Fruit fly (Drosophila melanogaster) whole organism, embryonic: ENCODE data around the gene P58IPK.

ENCODE experiments used
- Aef1 ChIP-seq: fragments of 200-800 bp; sonication (Bioruptor generic); IDR thresholded peaks from 3 replicates; pipeline ENCODE4 v1.3.6; 2022; ENCODE audit warnings: missing biosample characterization, missing genetic modification characterization
- Antp ChIP-seq: fragments of 200-800 bp; sonication (Bioruptor generic); optimal IDR thresholded peaks from 3 replicates; lab custom pipeline; 2016; ENCODE audit warnings: missing biosample characterization, missing genetic modification characterization
- Atf-2 ChIP-seq: fragments of 200-800 bp; sonication (Bioruptor generic); optimal IDR thresholded peaks from 2 replicates; lab custom pipeline; 2016; ENCODE audit warnings: missing biosample characterization, missing genetic modification characterization
- B-H1 ChIP-seq: fragments of 200-800 bp; sonication (Bioruptor generic); IDR thresholded peaks from 3 replicates; pipeline ENCODE4 v1.3.6; 2022; ENCODE audit warnings: missing biosample characterization, missing genetic modification characterization
- CG1024 ChIP-seq: fragments of 200-800 bp; sonication (Bioruptor generic); IDR thresholded peaks from 2 replicates; pipeline ENCODE4 v1.3.6; 2022; ENCODE audit warnings: missing biosample characterization, missing genetic modification characterization
- CG10274 ChIP-seq: fragments of 200-800 bp; sonication (Bioruptor generic); optimal IDR thresholded peaks from 3 replicates; lab custom pipeline; 2017; ENCODE audit warnings: missing biosample characterization, mild to moderate bottlenecking, missing genetic modification characterization
- CG11504 ChIP-seq: fragments of 200-800 bp; sonication (Bioruptor generic); optimal IDR thresholded peaks from 3 replicates; lab custom pipeline; 2019; ENCODE audit warnings: missing biosample characterization, mild to moderate bottlenecking, missing genetic modification characterization, moderate library complexity
- CG13775 ChIP-seq: fragments of 200-800 bp; sonication (Bioruptor generic); optimal IDR thresholded peaks from 3 replicates; lab custom pipeline; 2017; ENCODE audit warnings: missing biosample characterization, mild to moderate bottlenecking, missing genetic modification characterization
- CG14014 ChIP-seq: fragments of 200-800 bp; sonication (Bioruptor generic); IDR thresholded peaks from 2 replicates; pipeline ENCODE4 v1.3.6; 2022; ENCODE audit warnings: missing biosample characterization, missing genetic modification characterization
- CG14441 ChIP-seq: fragments of 200-800 bp; sonication (Bioruptor generic); IDR thresholded peaks from 2 replicates; pipeline ENCODE4 v1.3.6; 2022; ENCODE audit warnings: missing biosample characterization, missing genetic modification characterization
- CG14667 ChIP-seq: fragments of 200-800 bp; sonication (Bioruptor generic); IDR thresholded peaks from 2 replicates; pipeline ENCODE4 v1.3.6; 2022; ENCODE audit warnings: missing biosample characterization, missing genetic modification characterization
- CG14710 ChIP-seq: fragments of 200-800 bp; sonication (Bioruptor generic); optimal IDR thresholded peaks from 3 replicates; lab custom pipeline; 2019; ENCODE audit warnings: missing biosample characterization, mild to moderate bottlenecking, missing genetic modification characterization, moderate library complexity
- CG15269 ChIP-seq: fragments of 200-800 bp; sonication (Bioruptor generic); optimal IDR thresholded peaks from 2 replicates; lab custom pipeline; 2018; ENCODE audit warnings: missing biosample characterization, mild to moderate bottlenecking, missing genetic modification characterization, moderate library complexity
- CG17802 ChIP-seq: fragments of 200-800 bp; sonication (Bioruptor generic); optimal IDR thresholded peaks from 2 replicates; lab custom pipeline; 2018; ENCODE audit warnings: missing biosample characterization, mild to moderate bottlenecking, missing genetic modification characterization, moderate library complexity
- CG2678 ChIP-seq: fragments of 200-800 bp; sonication (Bioruptor generic); optimal IDR thresholded peaks from 3 replicates; lab custom pipeline; 2019; ENCODE audit warnings: missing biosample characterization, mild to moderate bottlenecking, missing genetic modification characterization, moderate library complexity
- CG34224 ChIP-seq: fragments of 200-800 bp; sonication (Bioruptor generic); IDR thresholded peaks from 3 replicates; pipeline ENCODE4 v1.3.6; 2022; ENCODE audit warnings: missing biosample characterization, missing genetic modification characterization; ENCODE audit not compliant: partially characterized antibody
- CG3726 ChIP-seq: fragments of 200-800 bp; sonication (Bioruptor generic); IDR thresholded peaks from 3 replicates; pipeline ENCODE4, ENCODE4 v1.3.6; 2022; ENCODE audit warnings: missing biosample characterization, missing genetic modification characterization
- CG6272 ChIP-seq: fragments of 200-800 bp; sonication (Bioruptor generic); IDR thresholded peaks from 2 replicates; pipeline ENCODE4 v1.3.6; 2022; ENCODE audit warnings: missing biosample characterization, missing genetic modification characterization
- CG7271 ChIP-seq: fragments of 200-800 bp; sonication (Bioruptor generic); optimal IDR thresholded peaks from 2 replicates; lab custom pipeline; 2018; ENCODE audit warnings: missing biosample characterization, mild to moderate bottlenecking, missing genetic modification characterization, moderate library complexity
- CTCF ChIP-seq: fragments of 200-800 bp; sonication (Bioruptor generic); optimal IDR thresholded peaks from 2 replicates; lab custom pipeline; 2017; ENCODE audit warnings: missing biosample characterization, mild to moderate bottlenecking, missing genetic modification characterization, moderate library complexity
- Doc2 ChIP-seq: fragments of 200-800 bp; sonication (Bioruptor generic); IDR thresholded peaks from 2 replicates; pipeline ENCODE4 v1.3.6; 2022; ENCODE audit warnings: missing biosample characterization, missing genetic modification characterization
- Elba2 ChIP-seq: fragments of 200-800 bp; sonication (Bioruptor generic); optimal IDR thresholded peaks from 3 replicates; lab custom pipeline; 2016; ENCODE audit warnings: missing biosample characterization, missing genetic modification characterization
- Fer3 ChIP-seq: fragments of 200-800 bp; sonication (Bioruptor generic); optimal IDR thresholded peaks from 2 replicates; lab custom pipeline; 2018; ENCODE audit warnings: missing biosample characterization, mild to moderate bottlenecking, missing genetic modification characterization, moderate library complexity
- HmgZ ChIP-seq: fragments of 200-800 bp; sonication (Bioruptor generic); optimal IDR thresholded peaks from 2 replicates; lab custom pipeline; 2018; ENCODE audit warnings: missing biosample characterization, mild to moderate bottlenecking, missing genetic modification characterization
- Kr ChIP-seq: fragments of 200-800 bp; sonication (Bioruptor generic); optimal IDR thresholded peaks from 2 replicates; lab custom pipeline; 2017; ENCODE audit warnings: missing biosample characterization, mild to moderate bottlenecking, missing genetic modification characterization
- NC2α ChIP-seq: fragments of 200-800 bp; sonication (Bioruptor generic); optimal IDR thresholded peaks from 2 replicates; lab custom pipeline; 2016; ENCODE audit warnings: missing biosample characterization, missing genetic modification characterization
- Nf-YA ChIP-seq: fragments of 200-800 bp; sonication (Bioruptor generic); IDR thresholded peaks from 2 replicates; pipeline ENCODE4 v1.3.6; 2022; ENCODE audit warnings: missing biosample characterization, missing genetic modification characterization
- Opbp ChIP-seq: fragments of 200-800 bp; sonication (Bioruptor generic); IDR thresholded peaks from 3 replicates; pipeline ENCODE4 v1.3.6; 2022; ENCODE audit warnings: missing biosample characterization, missing genetic modification characterization; ENCODE audit not compliant: partially characterized antibody
- PHDP ChIP-seq: fragments of 200-800 bp; sonication (Bioruptor generic); optimal IDR thresholded peaks from 3 replicates; lab custom pipeline; 2018; ENCODE audit warnings: missing biosample characterization, mild to moderate bottlenecking, missing genetic modification characterization, moderate library complexity
- br ChIP-seq: fragments of >200 bp; optimal IDR thresholded peaks from 2 replicates; lab custom pipeline; 2017
- cad ChIP-seq: fragments of >200 bp; optimal IDR thresholded peaks from 2 replicates; lab custom pipeline; 2017; ENCODE audit warnings: missing biosample characterization, missing genetic modification characterization
- cas ChIP-seq: fragments of 200-800 bp; sonication (Bioruptor generic); IDR thresholded peaks from 2 replicates; pipeline ENCODE4 v1.3.6; 2022; ENCODE audit warnings: missing biosample characterization, missing genetic modification characterization
- cg ChIP-seq: fragments of 200-800 bp; sonication (Bioruptor generic); optimal IDR thresholded peaks from 3 replicates; lab custom pipeline; 2019; ENCODE audit warnings: missing biosample characterization, mild to moderate bottlenecking, missing genetic modification characterization, moderate library complexity
- chn ChIP-seq: fragments of 200-800 bp; sonication (Bioruptor generic); optimal IDR thresholded peaks from 2 replicates; lab custom pipeline; 2016; ENCODE audit warnings: missing biosample characterization, missing genetic modification characterization
- ci ChIP-seq: fragments of 200-800 bp; sonication (Bioruptor generic); IDR thresholded peaks from 3 replicates; pipeline ENCODE4 v1.3.6; 2022; ENCODE audit warnings: missing biosample characterization, missing genetic modification characterization
- crc ChIP-seq: fragments of 200-800 bp; sonication (Bioruptor generic); optimal IDR thresholded peaks from 2 replicates; lab custom pipeline; 2016; ENCODE audit warnings: missing biosample characterization, missing genetic modification characterization
- croc ChIP-seq: fragments of 200-800 bp; sonication (Bioruptor generic); conservative IDR thresholded peaks from 3 replicates; pipeline ENCODE4 v1.3.6; 2022; ENCODE audit warnings: missing biosample characterization, missing genetic modification characterization
- dpn ChIP-seq, 2 experiments: fragments of 200-800 bp; sonication (Bioruptor generic); optimal IDR thresholded peaks; 3 replicates each; lab custom pipeline; 2016; ENCODE audit warnings: missing biosample characterization in 2 of 2, missing genetic modification characterization in 2 of 2
- esg ChIP-seq: fragments of 200-800 bp; sonication (Bioruptor generic); conservative IDR thresholded peaks from 2 replicates; pipeline ENCODE4 v1.3.6; 2022; ENCODE audit warnings: missing biosample characterization, missing genetic modification characterization
- fd96Cb ChIP-seq: fragments of 200-800 bp; sonication (Bioruptor generic); optimal IDR thresholded peaks from 2 replicates; lab custom pipeline; 2018; ENCODE audit warnings: missing biosample characterization, mild to moderate bottlenecking, missing genetic modification characterization, moderate library complexity
- grau ChIP-seq: fragments of 200-800 bp; optimal IDR thresholded peaks from 3 replicates; lab custom pipeline; 2019; ENCODE audit warnings: missing biosample characterization, mild to moderate bottlenecking, missing genetic modification characterization, moderate library complexity
- mam ChIP-seq: fragments of 200-800 bp; sonication (Bioruptor generic); optimal IDR thresholded peaks from 3 replicates; lab custom pipeline; 2016; ENCODE audit warnings: missing biosample characterization, missing genetic modification characterization
- nerfin-1 ChIP-seq: fragments of 200-800 bp; sonication (Bioruptor generic); optimal IDR thresholded peaks from 3 replicates; lab custom pipeline; 2019; ENCODE audit warnings: missing biosample characterization, mild to moderate bottlenecking, missing genetic modification characterization, moderate library complexity
- odd ChIP-seq: fragments of 200-800 bp; sonication (Bioruptor generic); optimal IDR thresholded peaks from 2 replicates; lab custom pipeline; 2017; ENCODE audit warnings: missing biosample characterization, mild to moderate bottlenecking, missing genetic modification characterization
- otp ChIP-seq: fragments of 200-800 bp; sonication (Bioruptor generic); IDR thresholded peaks from 3 replicates; pipeline ENCODE4, ENCODE4 v1.3.6; 2022; ENCODE audit warnings: missing biosample characterization, missing genetic modification characterization
- pros ChIP-seq: fragments of 200-800 bp; sonication (Bioruptor generic); optimal IDR thresholded peaks from 3 replicates; lab custom pipeline; 2019; ENCODE audit warnings: missing biosample characterization, mild to moderate bottlenecking, missing genetic modification characterization, moderate library complexity
- psq ChIP-seq: fragments of 200-800 bp; sonication (Bioruptor generic); optimal IDR thresholded peaks from 2 replicates; lab custom pipeline; 2017; ENCODE audit warnings: missing biosample characterization, missing genetic modification characterization
- rib ChIP-seq: fragments of 200-800 bp; sonication (Bioruptor generic); IDR thresholded peaks from 2 replicates; pipeline ENCODE4 v1.3.6; 2022; ENCODE audit warnings: missing biosample characterization, missing genetic modification characterization
- tin ChIP-seq: fragments of 200-800 bp; sonication (Bioruptor generic); optimal IDR thresholded peaks from 3 replicates; lab custom pipeline; 2016; ENCODE audit warnings: missing biosample characterization, missing genetic modification characterization
- ttk ChIP-seq: fragments of 200-800 bp; sonication (Bioruptor generic); IDR thresholded peaks from 2 replicates; pipeline ENCODE4 v2.1.2; 2022; ENCODE audit warnings: missing biosample characterization, missing genetic modification characterization
- tx ChIP-seq: fragments of 200-800 bp; sonication (Bioruptor generic); optimal IDR thresholded peaks from 2 replicates; lab custom pipeline; 2016; ENCODE audit warnings: missing biosample characterization, missing genetic modification characterization
- usp ChIP-seq: fragments of >200 bp; optimal IDR thresholded peaks from 2 replicates; lab custom pipeline; 2017; ENCODE audit warnings: missing biosample characterization, missing genetic modification characterization

P58IPK gene

dm6 chr3R:9559413-9560014 is 27.2 kb upstream of the P58IPK start, which contains the start of the genes AP-1mu and MBD-like (continued):
- TF ChIP-seq CG6272 (GFP tag; lab: Robert Waterston, UW) (peak; percentile 61; the same call in 1 of the 2 replicates), CG1024 (GFP tag; lab: Robert Waterston, UW) (no peak), CG14014 (0 out of 2 replicates have a peak, but pooled peaks have one; percentile 18), br (no peak), Kr (GFP tag; lab: Kevin White, UChicago) (no peak), croc (GFP tag; lab: Robert Waterston, UW) (peak; percentile 25; the same call in 1 of the 3 replicates), CG14710 (tag; lab: Kevin White, UChicago) (peak; percentile 81), CG14441 (peak; percentile 50), CG34224 (peak; percentile 34; the same call in 1 of the 3 replicates), CG17802 (tag; lab: Kevin White, UChicago) (peak; percentile 17), CG13775 (GFP tag; lab: Kevin White, UChicago) (peak; percentile 79), B-H1 (GFP tag; lab: Robert Waterston, UW) (peak; percentile 47; the same call in 2 of the 3 replicates), CG10274 (GFP tag; lab: Kevin White, UChicago) (no peak), Doc2 (GFP tag; lab: Robert Waterston, UW) (no peak), tx (GFP tag; lab: Kevin White, UChicago) (peak; percentile 58), tin (GFP tag; lab: Kevin White, UChicago) (peak; percentile 63), HmgZ (tag; lab: Kevin White, UChicago) (peak; percentile 80), CG3726 (GFP tag; lab: Robert Waterston, UW) (no peak), CG14667 (GFP tag; lab: Robert Waterston, UW) (peak; percentile 43), mam (GFP tag; lab: Kevin White, UChicago) (peak; percentile 70), crc (GFP tag; lab: Kevin White, UChicago) (peak; percentile 30), PHDP (tag; lab: Kevin White, UChicago) (peak; percentile 55), pros (GFP tag; lab: Kevin White, UChicago) (no peak), CTCF (GFP tag; lab: Kevin White, UChicago) (no peak), esg (peak; percentile 55), odd (GFP tag; lab: Kevin White, UChicago) (no peak), psq (GFP tag; lab: Kevin White, UChicago) (no peak), otp (GFP tag; lab: Robert Waterston, UW) (no peak), Aef1 (GFP tag; lab: Robert Waterston, UW) (peak; percentile 52), nerfin-1 (tag; lab: Kevin White, UChicago) (peak; percentile 62), chn (GFP tag; lab: Kevin White, UChicago) (peak; percentile 77), Elba2 (GFP tag; lab: Kevin White, UChicago) (peak; percentile 99), CG15269 (tag; lab: Kevin White, UChicago) (no peak), ttk (GFP tag; lab: Robert Waterston, UW) (no peak), NC2α (GFP tag; lab: Kevin White, UChicago) (no peak), ci (0 out of 3 replicates have a peak, but pooled peaks have one; percentile 41), grau (tag; lab: Kevin White, UChicago) (peak; percentile 69), fd96Cb (tag; lab: Kevin White, UChicago) (peak; percentile 26), Atf-2 (peak; percentile 28), dpn (GFP tag; optimal IDR thresholded peaks at IDR 0.05; lab: Kevin White, UChicago) (peak; percentile 62 to 75), Opbp (GFP tag; lab: Robert Waterston, UW) (no peak), Antp (GFP tag; lab: Kevin White, UChicago) (peak; percentile 63), usp (GFP tag; lab: Kevin White, UChicago) (no peak), cas (GFP tag; lab: Robert Waterston, UW) (peak; percentile 29; the same call in 1 of the 2 replicates), rib (GFP tag; lab: Robert Waterston, UW) (peak; percentile 45; the same call in 1 of the 2 replicates), cg (no peak), CG7271 (tag; lab: Kevin White, UChicago) (no peak), cad (no peak), Fer3 (tag; lab: Kevin White, UChicago) (peak; percentile 53), Nf-YA (GFP tag; lab: Robert Waterston, UW) (no peak), CG2678 (tag; lab: Kevin White, UChicago) (peak; percentile 64), CG11504 (no peak)
